Worm (Caenorhabditis elegans) whole organism, L4/young adult: ENCODE measurements around the gene Y66D12A.1.

Experiments
- W03F9.2 ChIP-seq: fragments of 150-350 bp; optimal IDR thresholded peaks from 2 replicates; lab custom pipeline; 2014; ENCODE audit warnings: missing biosample characterization, missing genetic modification characterization
- dao-5 ChIP-seq: sonication (generic microtip); optimal IDR thresholded peaks from 2 replicates; lab custom pipeline; 2016; ENCODE audit warnings: missing genotype, missing genetic modification characterization, moderate library complexity, missing compliant biosample characterization
- him-1 ChIP-seq: sonication (generic microtip); optimal IDR thresholded peaks from 2 replicates; lab custom pipeline; 2016; ENCODE audit warnings: missing genotype, missing genetic modification reagents, missing genetic modification characterization, missing compliant biosample characterization

DNA sequence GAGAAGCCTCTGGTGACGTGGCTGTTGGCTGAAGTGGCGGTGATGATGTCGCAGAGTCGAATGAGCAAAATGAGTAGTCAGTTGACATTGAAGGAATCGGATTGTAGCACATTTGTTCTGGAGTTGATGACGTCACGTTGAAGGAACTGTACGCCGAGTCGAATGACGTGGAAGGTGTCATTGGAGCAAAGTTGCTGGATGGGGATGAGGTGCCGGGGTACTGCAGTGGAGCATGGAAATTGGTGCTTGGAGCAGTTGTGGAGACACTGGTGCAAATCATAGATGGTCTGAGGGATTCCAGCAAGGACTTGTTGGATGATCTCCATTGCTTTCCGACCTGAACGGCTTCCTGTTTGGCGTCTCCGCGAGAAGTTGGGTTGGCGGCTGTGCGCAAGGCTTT lies 25.5 kb downstream of the Y66D12A.1 start:
- TF ChIP-seq him-1, result no peak
- no peak for TF ChIP-seq dao-5 (tag; lab: Kevin White, UChicago)
- TF ChIP-seq W03F9.2 (tag; lab: Kevin White, UChicago), result no peak
